Fruit fly (Drosophila melanogaster): ENCODE measurements around the gene Fum3.

The Fum3 gene

DNA sequence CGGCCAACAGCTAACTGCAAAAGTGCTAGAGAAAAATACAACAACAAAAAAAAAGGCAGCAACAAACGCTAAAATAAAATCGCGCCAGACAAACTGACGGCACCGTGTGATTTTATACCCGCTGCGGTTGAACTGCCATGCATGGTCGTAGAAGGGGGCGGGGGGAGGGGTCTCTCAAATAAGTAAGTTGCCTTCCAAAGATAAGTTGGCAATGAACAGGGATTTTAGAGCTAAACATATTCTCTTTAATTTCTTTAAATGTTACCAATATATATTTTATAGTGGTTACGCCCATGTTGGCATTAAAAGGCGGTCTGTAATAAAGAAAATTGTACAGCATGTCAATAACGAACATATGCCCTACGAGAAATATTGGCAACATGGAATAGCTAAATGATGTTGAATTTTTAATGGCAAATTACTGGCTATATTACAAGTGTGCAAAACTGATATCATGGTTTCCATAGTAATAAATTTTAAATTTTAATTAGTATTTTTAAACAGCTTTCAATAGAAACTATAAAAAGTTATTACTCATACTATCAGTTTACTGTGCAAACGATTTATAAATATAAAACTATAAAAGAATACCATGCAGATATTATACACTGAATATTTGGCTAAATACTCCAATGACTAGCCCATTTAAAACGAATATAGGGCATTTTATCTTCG, 34.3 kb downstream of the Fum3 start (continued):
- TF ChIP-seq Usf (GFP tag; optimal IDR thresholded peaks at IDR 0.05) = peak; percentile 56
- TF ChIP-seq pum (GFP tag; optimal IDR thresholded peaks at IDR 0.05) = peak; percentile 56
- TF ChIP-seq Hsf (GFP tag; optimal IDR thresholded peaks at IDR 0.05) = peak; percentile 71
- peak; percentile 40 for TF ChIP-seq CG3163 (GFP tag; optimal IDR thresholded peaks at IDR 0.05)
- no peak for TF ChIP-seq Kr (GFP tag; optimal IDR thresholded peaks at IDR 0.05)
- TF ChIP-seq CG11093 (GFP tag; IDR thresholded peaks at IDR 0.05) = peak; percentile 27; the same call in 1 of the 3 replicates
- peak; percentile 80 for TF ChIP-seq CoRest (tag; optimal IDR thresholded peaks at IDR 0.05)
- TF ChIP-seq CG11560 (tag; IDR thresholded peaks at IDR 0.05) = peak; percentile 53; the same call in 2 of the 3 replicates
- TF ChIP-seq CG2712 (tag; optimal IDR thresholded peaks at IDR 0.05) = peak; percentile 52
- no peak for TF ChIP-seq btn (GFP tag; optimal IDR thresholded peaks at IDR 0.05)
- peak; percentile 69 for TF ChIP-seq lab (GFP tag; optimal IDR thresholded peaks at IDR 0.05)
- TF ChIP-seq Xrp1 (GFP tag; IDR thresholded peaks at IDR 0.05) = peak; percentile 55; the same call in 1 of the 2 replicates
- TF ChIP-seq otp (GFP tag; IDR thresholded peaks at IDR 0.05) = peak; percentile 89
- TF ChIP-seq HmgZ (tag; optimal IDR thresholded peaks at IDR 0.05) = peak; percentile 62
- peak; percentile 59 for TF ChIP-seq CHES-1-like (GFP tag; optimal IDR thresholded peaks at IDR 0.05)
- no peak for TF ChIP-seq CG9797 (GFP tag; optimal IDR thresholded peaks at IDR 0.05)
- no peak for TF ChIP-seq CG30020 (tag; optimal IDR thresholded peaks at IDR 0.05)
- peak; percentile 50; the same call in 1 of the 2 replicates for TF ChIP-seq CG32767 (GFP tag; IDR thresholded peaks at IDR 0.05)
- peak; percentile 52 for TF ChIP-seq tx (GFP tag; optimal IDR thresholded peaks at IDR 0.05)
- TF ChIP-seq CG10959 (GFP tag; IDR thresholded peaks at IDR 0.05) = 0 out of 2 replicates have a peak, but pooled peaks have one; percentile 39
- TF ChIP-seq CG31441 (GFP tag; IDR thresholded peaks at IDR 0.05) = peak; percentile 65
- TF ChIP-seq klu (GFP tag; IDR thresholded peaks at IDR 0.05) = peak; percentile 65; the same call in 1 of the 2 replicates
- TF ChIP-seq scrt (GFP tag; optimal IDR thresholded peaks at IDR 0.05) = peak; percentile 27
- TF ChIP-seq CG9817 (tag; optimal IDR thresholded peaks at IDR 0.05) = peak; percentile 84
- TF ChIP-seq CG4730 (GFP tag; IDR thresholded peaks at IDR 0.05) = 0 out of 2 replicates have a peak, but pooled peaks have one; percentile 54
- peak; percentile 52; the same call in 1 of the 2 replicates for TF ChIP-seq CG10321 (GFP tag; IDR thresholded peaks at IDR 0.05)
- TF ChIP-seq CG12155 (GFP tag; optimal IDR thresholded peaks at IDR 0.05) = peak; percentile 74
- peak; percentile 78 for TF ChIP-seq CG32772 (GFP tag; IDR thresholded peaks at IDR 0.05)
- peak; percentile 60 to 70 for TF ChIP-seq Pdp1 (GFP tag; optimal IDR thresholded peaks at IDR 0.05)
- TF ChIP-seq CG6654 (GFP tag; optimal IDR thresholded peaks at IDR 0.05) = no peak
- peak; percentile 31 for TF ChIP-seq Nf-YB (GFP tag; optimal IDR thresholded peaks at IDR 0.05)
- peak; percentile 37 for TF ChIP-seq wek (GFP tag; optimal IDR thresholded peaks at IDR 0.05)
- TF ChIP-seq B-H2 (GFP tag; optimal IDR thresholded peaks at IDR 0.05) = peak; percentile 27
- TF ChIP-seq CG12104 (GFP tag; optimal IDR thresholded peaks at IDR 0.05) = no peak
- TF ChIP-seq Six4 (GFP tag; optimal IDR thresholded peaks at IDR 0.05) = no peak
- TF ChIP-seq CG4617 (GFP tag; optimal IDR thresholded peaks at IDR 0.05; ENCODE audit: borderline replicate concordance) = peak; percentile 18
- peak; percentile 68 for TF ChIP-seq Abd-B (GFP tag; optimal IDR thresholded peaks at IDR 0.05)
- peak; percentile 64; the same call in 1 of the 2 replicates for TF ChIP-seq ranshi (GFP tag; IDR thresholded peaks at IDR 0.05)
- peak; percentile 18 for TF ChIP-seq CG4328 (GFP tag; optimal IDR thresholded peaks at IDR 0.05)
- peak; percentile 33 for TF ChIP-seq Elba2 (GFP tag; optimal IDR thresholded peaks at IDR 0.05)
- TF ChIP-seq Vsx1 (GFP tag; optimal IDR thresholded peaks at IDR 0.05) = no peak
- TF ChIP-seq HLH54F (GFP tag; optimal IDR thresholded peaks at IDR 0.05) = peak; percentile 70
- TF ChIP-seq CG14014 (GFP tag; IDR thresholded peaks at IDR 0.05) = peak; percentile 80
- peak; percentile 22 for TF ChIP-seq Atf-2 (GFP tag; optimal IDR thresholded peaks at IDR 0.05)
- TF ChIP-seq sna (GFP tag; IDR thresholded peaks at IDR 0.05; ENCODE audit: partially characterized antibody) = no peak
- no peak for TF ChIP-seq exex (tag; optimal IDR thresholded peaks at IDR 0.05)
- peak; percentile 27 for TF ChIP-seq CG3995 (GFP tag; optimal IDR thresholded peaks at IDR 0.05)
- TF ChIP-seq CG12659 (GFP tag; optimal IDR thresholded peaks at IDR 0.05) = peak; percentile 75
- peak; percentile 95 for TF ChIP-seq sens (GFP tag)

Data from whole organism, embryonic.